Worm (Caenorhabditis elegans) whole organism, L1 larva: ENCODE results near the gene algn-12.
A peak's percentile ranks its signal among the peaks of the same experiment; 100 is the strongest.

Experiments used
- C04F5.9 ChIP-seq: sonication (generic microtip); optimal IDR thresholded peaks from 2 replicates; lab custom pipeline; 2016; ENCODE audit warnings: missing genetic modification characterization, missing compliant biosample characterization
- C34B4.2 ChIP-seq: sonication (generic microtip); optimal IDR thresholded peaks from 2 replicates; lab custom pipeline; 2017; ENCODE audit warnings: mild to moderate bottlenecking, missing genetic modification characterization, missing compliant biosample characterization
- F16B12.6 ChIP-seq: fragments of 150-350 bp; optimal IDR thresholded peaks from 2 replicates; lab custom pipeline; 2014; ENCODE audit warnings: missing biosample characterization, missing genetic modification characterization
- alr-1 ChIP-seq: fragments of 200-800 bp; sonication (Bioruptor generic); optimal IDR thresholded peaks from 2 replicates; lab custom pipeline; 2018; ENCODE audit warnings: borderline replicate concordance, mild to moderate bottlenecking, missing genetic modification characterization, missing compliant biosample characterization
- blmp-1 ChIP-seq: fragments of 150-350 bp; optimal IDR thresholded peaks from 2 replicates; lab custom pipeline; 2014; ENCODE audit warnings: missing biosample characterization, missing genetic modification characterization
- ceh-63 ChIP-seq: fragments of 200-800 bp; sonication (Bioruptor generic); optimal IDR thresholded peaks from 2 replicates; lab custom pipeline; 2018; ENCODE audit warnings: mild to moderate bottlenecking, missing genetic modification characterization, missing compliant biosample characterization
- ceh-8 ChIP-seq: fragments of 200-800 bp; sonication (Bioruptor generic); optimal IDR thresholded peaks from 2 replicates; lab custom pipeline; 2018; ENCODE audit warnings: mild to moderate bottlenecking, missing genetic modification characterization, moderate library complexity, missing compliant biosample characterization
- ceh-90 ChIP-seq: sonication (generic microtip); optimal IDR thresholded peaks from 2 replicates; lab custom pipeline; 2016; ENCODE audit warnings: missing genetic modification characterization, missing compliant biosample characterization
- ces-1 ChIP-seq: fragments of 150-350 bp; optimal IDR thresholded peaks from 2 replicates; lab custom pipeline; 2014; ENCODE audit warnings: missing biosample characterization, missing genetic modification reagents, missing genetic modification characterization
- dpl-1 ChIP-seq, 3 experiments: fragments of 150-350 bp in 2 of 3; sonication (generic microtip) in 1 of 3; optimal IDR thresholded peaks; 2 replicates each; lab custom pipeline; 2014 to 2017; ENCODE audit warnings: missing biosample characterization in 3 of 3, missing genetic modification characterization in 3 of 3, missing genetic modification reagents in 3 of 3
- efl-1 ChIP-seq, 4 experiments: fragments of 150-350 bp; optimal IDR thresholded peaks in 3 of 4; peaks in 1 of 4; 1 replicate in 1 of 4; 2 replicates in 3 of 4; lab custom pipeline; 2014; ENCODE audit warnings: missing biosample characterization in 2 of 4, missing genetic modification characterization in 2 of 4, missing genetic modification reagents in 2 of 4
- efl-3 ChIP-seq: fragments of 200-800 bp; sonication (Bioruptor generic); optimal IDR thresholded peaks from 2 replicates; lab custom pipeline; 2018; ENCODE audit warnings: mild to moderate bottlenecking, missing genetic modification characterization, missing compliant biosample characterization
- egl-27 ChIP-seq, 2 experiments: fragments of 150-350 bp in 1 of 2; sonication (generic microtip); optimal IDR thresholded peaks; 3 replicates each; lab custom pipeline; 2017 to 2018; ENCODE audit warnings: missing biosample characterization in 2 of 2, missing genetic modification characterization in 2 of 2, missing genetic modification reagents in 2 of 2
- elt-2 ChIP-seq: sonication (generic microtip); optimal IDR thresholded peaks from 2 replicates; lab custom pipeline; 2016; ENCODE audit warnings: missing genetic modification characterization, mild to moderate bottlenecking, inconsistent platforms, missing compliant biosample characterization, missing genetic modification reagents
- elt-3 ChIP-seq, 6 experiments: fragments of 150-350 bp in 1 of 6; sonication (generic microtip); optimal IDR thresholded peaks; 2 replicates each; lab custom pipeline; 2017 to 2018; ENCODE audit warnings: missing biosample characterization in 6 of 6, missing genetic modification characterization in 6 of 6, inconsistent platforms in 1 of 6
- fkh-10 ChIP-seq: sonication (generic microtip); optimal IDR thresholded peaks from 2 replicates; lab custom pipeline; 2017; ENCODE audit warnings: missing biosample characterization, missing genetic modification reagents, missing genetic modification characterization
- fkh-4 ChIP-seq: sonication (generic microtip); optimal IDR thresholded peaks from 2 replicates; lab custom pipeline; 2016; ENCODE audit warnings: missing compliant biosample characterization, missing genetic modification characterization, borderline replicate concordance
- fkh-8 ChIP-seq: sonication (generic microtip); optimal IDR thresholded peaks from 2 replicates; lab custom pipeline; 2016; ENCODE audit warnings: mild to moderate bottlenecking, missing genetic modification characterization, missing compliant biosample characterization
- fos-1 ChIP-seq: fragments of 150-350 bp; optimal IDR thresholded peaks from 2 replicates; lab custom pipeline; 2014; ENCODE audit warnings: missing biosample characterization, missing genetic modification characterization
- grh-1 ChIP-seq: fragments of 200-800 bp; sonication (Bioruptor generic); IDR thresholded peaks from 2 replicates; pipeline ENCODE4 v1.3.6; 2022; ENCODE audit warnings: missing genetic modification reagents, missing genetic modification characterization, missing compliant biosample characterization
- hpl-2 ChIP-seq: fragments of 150-350 bp; optimal IDR thresholded peaks from 2 replicates; lab custom pipeline; 2014; ENCODE audit warnings: missing biosample characterization, missing genetic modification reagents, missing genetic modification characterization
- irx-1 ChIP-seq: sonication (generic microtip); optimal IDR thresholded peaks from 2 replicates; lab custom pipeline; 2016; ENCODE audit warnings: missing genetic modification characterization, missing compliant biosample characterization
- jun-1 ChIP-seq: fragments of 150-350 bp; optimal IDR thresholded peaks from 2 replicates; lab custom pipeline; 2014; ENCODE audit warnings: missing biosample characterization, missing genetic modification reagents, missing genetic modification characterization
- lin-13 ChIP-seq: fragments of 150-350 bp; optimal IDR thresholded peaks from 2 replicates; lab custom pipeline; 2014; ENCODE audit warnings: missing biosample characterization, missing genetic modification reagents, missing genetic modification characterization
- lin-15B ChIP-seq: fragments of 150-350 bp; sonication (generic microtip); optimal IDR thresholded peaks from 3 replicates; lab custom pipeline; 2014; ENCODE audit warnings: missing biosample characterization, missing genetic modification characterization
- mab-9 ChIP-seq: fragments of 200-800 bp; sonication (Bioruptor generic); IDR thresholded peaks from 2 replicates; pipeline ENCODE4 v1.3.6; 2022; ENCODE audit warnings: missing genetic modification reagents, missing genetic modification characterization, missing compliant biosample characterization
- mdl-1 ChIP-seq, 2 experiments: fragments of 150-350 bp; optimal IDR thresholded peaks; 2 replicates each; lab custom pipeline; 2014 to 2017; ENCODE audit warnings: missing biosample characterization in 2 of 2, missing genetic modification characterization in 2 of 2, inconsistent platforms in 1 of 2
- nhr-19 ChIP-seq: fragments of 200-800 bp; sonication (Bioruptor generic); conservative IDR thresholded peaks from 2 replicates; pipeline ENCODE4 v1.3.6; 2022; ENCODE audit warnings: missing genetic modification characterization, missing compliant biosample characterization
- nhr-20 ChIP-seq: sonication (generic microtip); optimal IDR thresholded peaks from 2 replicates; lab custom pipeline; 2016; ENCODE audit warnings: mild to moderate bottlenecking, missing genetic modification characterization, missing compliant biosample characterization
- nhr-28 ChIP-seq: fragments of 150-350 bp; optimal IDR thresholded peaks from 2 replicates; lab custom pipeline; 2014; ENCODE audit warnings: missing biosample characterization, missing genetic modification characterization
- nhr-47 ChIP-seq: sonication (generic microtip); optimal IDR thresholded peaks from 2 replicates; lab custom pipeline; 2016; ENCODE audit warnings: mild to moderate bottlenecking, missing genetic modification characterization, moderate library complexity, missing compliant biosample characterization
- nhr-71 ChIP-seq: sonication (generic microtip); optimal IDR thresholded peaks from 2 replicates; lab custom pipeline; 2016; ENCODE audit warnings: mild to moderate bottlenecking, missing genetic modification characterization, moderate library complexity, missing compliant biosample characterization
- nhr-76 ChIP-seq: sonication (generic microtip); optimal IDR thresholded peaks from 2 replicates; lab custom pipeline; 2017; ENCODE audit warnings: missing biosample characterization, missing genetic modification characterization
- nhr-84 ChIP-seq: sonication (generic microtip); optimal IDR thresholded peaks from 2 replicates; lab custom pipeline; 2017; ENCODE audit warnings: missing biosample characterization, missing genetic modification characterization
- nhr-90 ChIP-seq: sonication (generic microtip); optimal IDR thresholded peaks from 2 replicates; lab custom pipeline; 2016; ENCODE audit warnings: mild to moderate bottlenecking, missing genetic modification characterization, missing compliant biosample characterization; ENCODE audit not compliant: poor library complexity
- pag-3 ChIP-seq: sonication (generic microtip); optimal IDR thresholded peaks from 2 replicates; lab custom pipeline; 2017; ENCODE audit warnings: missing genetic modification characterization, mild to moderate bottlenecking, missing compliant biosample characterization, antibody characterized with exemption, borderline replicate concordance; ENCODE audit not compliant: insufficient read depth
- pax-3 ChIP-seq: fragments of 200-800 bp; sonication (Bioruptor generic); optimal IDR thresholded peaks from 2 replicates; lab custom pipeline; 2018; ENCODE audit warnings: mild to moderate bottlenecking, missing genetic modification characterization, moderate library complexity, missing compliant biosample characterization
- pqm-1 ChIP-seq: sonication (generic microtip); optimal IDR thresholded peaks from 3 replicates; lab custom pipeline; 2017; ENCODE audit warnings: missing biosample characterization, missing genetic modification characterization
- rnt-1 ChIP-seq: sonication (generic microtip); optimal IDR thresholded peaks from 2 replicates; lab custom pipeline; 2016; ENCODE audit warnings: mild to moderate bottlenecking, missing genetic modification characterization, moderate library complexity, missing compliant biosample characterization
- snu-23 ChIP-seq: sonication (generic microtip); optimal IDR thresholded peaks from 2 replicates; lab custom pipeline; 2016; ENCODE audit warnings: missing genetic modification characterization, missing compliant biosample characterization
- sox-4 ChIP-seq: sonication (generic microtip); optimal IDR thresholded peaks from 2 replicates; lab custom pipeline; 2016; ENCODE audit warnings: missing genetic modification characterization, missing compliant biosample characterization
- sptf-1 ChIP-seq: fragments of 150-350 bp; optimal IDR thresholded peaks from 2 replicates; lab custom pipeline; 2014; ENCODE audit warnings: missing biosample characterization, missing genetic modification characterization
- sup-37 ChIP-seq: fragments of 200-800 bp; sonication (Bioruptor generic); optimal IDR thresholded peaks from 2 replicates; lab custom pipeline; 2018; ENCODE audit warnings: mild to moderate bottlenecking, missing genetic modification characterization, missing compliant biosample characterization
- swsn-7 ChIP-seq: sonication (generic microtip); optimal IDR thresholded peaks from 2 replicates; lab custom pipeline; 2016; ENCODE audit warnings: missing genetic modification characterization, missing compliant biosample characterization
- tlp-1 ChIP-seq: fragments of 150-350 bp; optimal IDR thresholded peaks from 2 replicates; lab custom pipeline; 2014; ENCODE audit warnings: missing biosample characterization, missing genetic modification characterization
- unc-130 ChIP-seq: fragments of 150-350 bp; optimal IDR thresholded peaks from 2 replicates; lab custom pipeline; 2017; ENCODE audit warnings: missing biosample characterization, missing genetic modification characterization, inconsistent platforms
- unc-30 ChIP-seq: sonication (generic microtip); optimal IDR thresholded peaks from 2 replicates; lab custom pipeline; 2017; ENCODE audit warnings: missing biosample characterization, missing genetic modification characterization
- unc-62 ChIP-seq: fragments of 150-350 bp; optimal IDR thresholded peaks from 2 replicates; lab custom pipeline; 2014; ENCODE audit warnings: missing biosample characterization, missing genetic modification reagents, missing genetic modification characterization
- unc-86 ChIP-seq: sonication (generic microtip); optimal IDR thresholded peaks from 2 replicates; lab custom pipeline; 2016; ENCODE audit warnings: missing genetic modification characterization, missing compliant biosample characterization
- unc-98 ChIP-seq: fragments of 200-800 bp; sonication (Bioruptor generic); IDR thresholded peaks from 2 replicates; pipeline ENCODE4 v1.3.6; 2022; ENCODE audit warnings: missing genetic modification characterization, missing compliant biosample characterization
- vab-15 ChIP-seq: sonication (generic microtip); optimal IDR thresholded peaks from 2 replicates; lab custom pipeline; 2017; ENCODE audit warnings: missing genotype, mild to moderate bottlenecking, missing genetic modification characterization, missing compliant biosample characterization

Gene algn-12

DNA sequence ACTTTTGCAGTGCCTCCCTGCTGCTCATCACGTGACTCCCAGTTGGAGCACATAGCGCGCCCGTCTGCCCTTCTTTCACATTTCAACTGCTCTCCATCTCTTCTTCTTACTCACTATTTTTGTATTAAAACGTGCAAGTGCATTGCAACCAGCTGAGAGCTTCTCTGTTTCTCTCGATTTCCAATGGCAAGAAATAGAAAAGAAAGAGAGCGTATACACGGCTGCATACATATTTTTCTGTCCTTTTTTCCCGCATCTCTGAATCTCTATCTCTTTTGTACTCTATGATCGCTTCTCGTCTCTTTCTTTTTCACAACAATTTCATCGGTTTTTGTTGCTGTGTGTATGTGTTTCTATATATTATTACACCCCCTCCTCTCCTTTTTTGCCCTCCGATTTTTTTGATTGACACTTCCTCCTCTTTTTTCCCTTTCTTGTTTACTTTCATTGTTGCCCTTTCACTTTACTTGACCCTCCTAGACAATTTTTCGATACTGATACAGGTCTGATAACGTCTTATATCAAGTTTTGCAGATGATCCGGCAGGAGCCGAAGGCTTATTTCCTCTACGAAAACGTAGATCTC lies 33.9 kb upstream of the algn-12 start, which contains the start of gene Y97E10AR.1:
Gene Y97E10AR.1 (plus strand): TSS at position 535 of the 585 bp plus-strand sequence.
- TF ChIP-seq C34B4.2 (no peak), grh-1 (GFP tag; lab: Robert Waterston, UW) (no peak), unc-62 (GFP tag; lab: Kevin White, UChicago) (no peak), unc-86 (tag; lab: Kevin White, UChicago) (peak; percentile 90), nhr-28 (tag; lab: Kevin White, UChicago) (no peak), nhr-20 (tag; lab: Kevin White, UChicago) (peak; percentile 76), elt-2 (tag; lab: Kevin White, UChicago) (peak; percentile 81), tlp-1 (no peak), efl-3 (GFP tag; lab: Kevin White, UChicago) (no peak), nhr-19 (peak; percentile 74), egl-27 (tag; optimal IDR thresholded peaks at IDR 0.05; lab: Kevin White, UChicago) (peak in 1 of 2 experiments; percentile 50), sox-4 (tag; lab: Kevin White, UChicago) (no peak), fkh-10 (GFP tag; lab: Kevin White, UChicago) (peak; percentile 57), mdl-1 (tag; optimal IDR thresholded peaks at IDR 0.05; lab: Kevin White, UChicago) (peak; percentile 17 to 79), fkh-4 (tag; lab: Kevin White, UChicago) (peak; percentile 45), jun-1 (tag; lab: Kevin White, UChicago) (peak; percentile 48), F16B12.6 (tag; lab: Kevin White, UChicago) (peak; percentile 25), ces-1 (GFP tag; lab: Kevin White, UChicago) (no peak), snu-23 (GFP tag; lab: Kevin White, UChicago) (peak; percentile 81), nhr-47 (tag; lab: Kevin White, UChicago) (peak; percentile 86), rnt-1 (tag; lab: Kevin White, UChicago) (peak; percentile 70), pag-3 (tag; lab: Kevin White, UChicago) (peak; percentile 75), pqm-1 (tag; lab: Kevin White, UChicago) (no peak), elt-3 (tag; optimal IDR thresholded peaks at IDR 0.05; lab: Kevin White, UChicago) (peak in 1 of 6 experiments; percentile 7), vab-15 (tag; lab: Kevin White, UChicago) (no peak), dpl-1 (GFP tag; optimal IDR thresholded peaks at IDR 0.05; lab: Kevin White, UChicago) (peak; percentile 43 to 58 (median 49)), irx-1 (tag; lab: Kevin White, UChicago) (peak; percentile 77), nhr-84 (no peak), ceh-63 (GFP tag; lab: Kevin White, UChicago) (no peak), nhr-71 (tag; lab: Kevin White, UChicago) (peak; percentile 91), fkh-8 (tag; lab: Kevin White, UChicago) (peak; percentile 93), unc-130 (tag; lab: Kevin White, UChicago) (no peak), ceh-90 (tag; lab: Kevin White, UChicago) (no peak), mab-9 (GFP tag; lab: Robert Waterston, UW) (0 out of 2 replicates have a peak, but pooled peaks have one; percentile 17), blmp-1 (tag; lab: Kevin White, UChicago) (peak; percentile 96), hpl-2 (GFP tag; lab: Kevin White, UChicago) (no peak), swsn-7 (tag; lab: Kevin White, UChicago) (peak; percentile 83), nhr-76 (tag; lab: Kevin White, UChicago) (no peak), pax-3 (tag; lab: Kevin White, UChicago) (no peak), nhr-90 (tag; lab: Kevin White, UChicago) (no peak), C04F5.9 (tag; lab: Kevin White, UChicago) (no peak), unc-98 (GFP tag; lab: Robert Waterston, UW) (no peak), alr-1 (tag; lab: Kevin White, UChicago) (no peak), lin-13 (GFP tag; lab: Kevin White, UChicago) (peak; percentile 50), sptf-1 (tag; lab: Kevin White, UChicago) (no peak), unc-30 (no peak), sup-37 (GFP tag; lab: Kevin White, UChicago) (no peak), ceh-8 (peak; percentile 22), efl-1 (optimal IDR thresholded peaks at IDR 0.05; lab: Kevin White, UChicago) (peak; percentile 66 to 68), efl-1 (GFP tag; optimal IDR thresholded peaks at IDR 0.05 in 1 of 2; lab: Kevin White, UChicago) (peak; percentile 50 to 96), lin-15B (tag; lab: Kevin White, UChicago) (peak; percentile 13), fos-1 (no peak)
